Worm (Caenorhabditis elegans) whole organism, L4 larva: ENCODE data around the gene F15G9.2.

Experiments
- fos-1 ChIP-seq: fragments of 150-350 bp; optimal IDR thresholded peaks from 2 replicates; lab custom pipeline; 2014; ENCODE audit warnings: missing biosample characterization, missing genetic modification characterization
- gei-8 ChIP-seq: fragments of 200-800 bp; sonication (Bioruptor generic); optimal IDR thresholded peaks from 2 replicates; lab custom pipeline; 2018; ENCODE audit warnings: mild to moderate bottlenecking, missing genetic modification characterization, missing compliant biosample characterization
- lin-1 ChIP-seq: fragments of 200-800 bp; sonication (Bioruptor generic); IDR thresholded peaks from 2 replicates; pipeline ENCODE4 v1.3.6; 2022; ENCODE audit warnings: missing genetic modification reagents, missing genetic modification characterization, missing compliant biosample characterization
- lin-13 ChIP-seq: fragments of 150-350 bp; optimal IDR thresholded peaks from 2 replicates; lab custom pipeline; 2014; ENCODE audit warnings: missing biosample characterization, missing genetic modification reagents, missing genetic modification characterization
- mes-2 ChIP-seq: sonication (generic microtip); optimal IDR thresholded peaks from 2 replicates; lab custom pipeline; 2016; ENCODE audit warnings: missing genotype, mild to moderate bottlenecking, missing genetic modification characterization, missing compliant biosample characterization; ENCODE audit not compliant: poor library complexity, severe bottlenecking
- nhr-28 ChIP-seq: fragments of 150-350 bp; optimal IDR thresholded peaks from 2 replicates; lab custom pipeline; 2014; ENCODE audit warnings: missing biosample characterization, missing genetic modification characterization
- nhr-77 ChIP-seq: fragments of 150-350 bp; optimal IDR thresholded peaks from 2 replicates; lab custom pipeline; 2014; ENCODE audit warnings: missing biosample characterization, missing genetic modification characterization
- skn-1 ChIP-seq: fragments of 150-350 bp; optimal IDR thresholded peaks from 2 replicates; lab custom pipeline; 2014; ENCODE audit warnings: missing biosample characterization, missing genetic modification characterization
- snpc-4 ChIP-seq: fragments of 150-350 bp; optimal IDR thresholded peaks from 2 replicates; lab custom pipeline; 2014; ENCODE audit warnings: missing biosample characterization, missing genetic modification characterization
- unc-62 ChIP-seq, 3 experiments: fragments of 150-350 bp in 1 of 3; sonication (generic microtip); optimal IDR thresholded peaks in 2 of 3; peaks in 1 of 3; 1 replicate in 1 of 3; 2 replicates in 2 of 3; lab custom pipeline; 2014 to 2017; ENCODE audit warnings: missing biosample characterization in 3 of 3, missing genetic modification characterization in 3 of 3, missing genetic modification reagents in 3 of 3, missing genotype in 1 of 3
- zfp-3 ChIP-seq: fragments of 200-800 bp; sonication (Bioruptor generic); conservative IDR thresholded peaks from 2 replicates; pipeline ENCODE4 v1.3.6; 2022; ENCODE audit warnings: missing genetic modification reagents, missing genetic modification characterization, missing compliant biosample characterization
- ztf-11 ChIP-seq: fragments of 150-350 bp; optimal IDR thresholded peaks from 2 replicates; lab custom pipeline; 2014; ENCODE audit warnings: missing biosample characterization, missing genetic modification characterization
- ztf-7 ChIP-seq: fragments of 150-350 bp; optimal IDR thresholded peaks from 2 replicates; lab custom pipeline; 2014; ENCODE audit warnings: missing biosample characterization, missing genetic modification characterization

DNA sequence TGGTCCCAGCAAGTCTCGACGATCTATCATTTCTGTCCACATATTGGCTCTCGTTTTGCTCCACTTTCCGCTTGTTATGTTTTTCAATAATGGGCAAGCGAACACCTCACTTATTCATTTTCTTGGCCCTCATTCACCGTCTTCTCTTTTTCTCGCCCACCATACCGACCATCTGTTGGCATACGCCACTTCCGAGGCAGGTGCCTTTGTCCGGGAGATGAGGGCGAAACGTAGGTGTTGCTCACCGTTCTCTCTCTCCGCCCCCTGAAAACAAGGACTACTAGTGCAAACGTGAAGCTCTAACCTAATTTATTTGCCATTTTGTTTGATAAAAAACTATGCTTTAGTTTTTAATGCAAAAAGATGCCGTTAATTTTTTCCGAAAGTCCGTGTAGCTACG, 15.9 kb downstream of the F15G9.2 start:
- TF ChIP-seq snpc-4 (tag; lab: Kevin White, UChicago) (no peak), gei-8 (GFP tag; lab: Kevin White, UChicago) (no peak), mes-2 (tag; lab: Kevin White, UChicago) (no peak), zfp-3 (GFP tag; lab: Robert Waterston, UW) (no peak), lin-13 (GFP tag; lab: Kevin White, UChicago) (no peak), ztf-7 (tag; lab: Kevin White, UChicago) (no peak), nhr-77 (tag; lab: Kevin White, UChicago) (no peak), fos-1 (tag; lab: Kevin White, UChicago) (no peak), skn-1 (tag; lab: Kevin White, UChicago) (no peak), nhr-28 (no peak), ztf-11 (tag; lab: Kevin White, UChicago) (no peak), unc-62 (GFP tag; optimal IDR thresholded peaks at IDR 0.05 in 1 of 2; lab: Kevin White, UChicago) (no peak), unc-62 (tag; optimal IDR thresholded peaks at IDR 0.05; lab: Kevin White, UChicago) (no peak), lin-1 (GFP tag; lab: Robert Waterston, UW) (no peak)
